Fruit fly (Drosophila melanogaster): Measurements from ENCODE around the gene CG13857.
A peak's percentile ranks its signal among the peaks of the same experiment; 100 is the strongest.

Gene CG13857

DNA sequence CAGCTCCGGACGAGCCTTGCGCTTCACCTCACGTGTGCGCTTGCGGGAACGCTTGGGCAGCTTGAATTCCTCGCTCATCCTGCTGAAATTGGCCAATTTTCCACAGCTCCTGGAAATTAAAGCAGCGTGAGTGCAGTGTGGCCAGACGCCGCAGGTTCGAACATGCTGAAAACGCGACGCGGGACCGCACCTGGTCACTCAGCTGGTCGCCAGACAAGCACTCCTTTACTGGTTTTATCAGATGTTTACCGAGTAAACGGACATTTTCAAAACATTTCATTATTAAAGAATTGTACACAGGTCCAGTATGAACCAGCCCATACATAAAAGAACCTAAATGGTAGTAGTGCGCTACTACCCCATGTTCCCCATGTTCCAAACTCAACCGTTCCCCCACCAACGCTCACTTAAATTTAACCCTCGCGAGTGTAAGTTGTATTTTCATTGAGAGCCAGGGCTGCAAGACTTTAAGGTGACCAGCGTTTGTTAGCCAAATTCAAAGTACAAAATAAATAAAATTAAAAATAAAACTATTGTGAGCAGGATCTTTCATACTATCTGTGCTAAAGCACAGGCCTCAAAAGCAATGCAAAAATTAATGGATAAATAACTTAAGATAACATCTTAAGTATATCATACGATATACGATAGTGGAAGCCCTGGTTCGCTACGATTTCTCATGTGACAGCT lies 31.5 kb downstream of the CG13857 start, which contains the start of the genes JMJD6, CG7071 and Muted (continued):
- TF ChIP-seq slp2 (GFP tag; optimal IDR thresholded peaks at IDR 0.05) = peak; percentile 82
- TF ChIP-seq Dll (GFP tag; IDR thresholded peaks at IDR 0.05; ENCODE audit: partially characterized antibody) = peak; percentile 95
- peak; percentile 79 for TF ChIP-seq Spps (tag; optimal IDR thresholded peaks at IDR 0.05)
- TF ChIP-seq CoRest (tag; optimal IDR thresholded peaks at IDR 0.05) = peak; percentile 94
- peak; percentile 77 for TF ChIP-seq Asciz (GFP tag; optimal IDR thresholded peaks at IDR 0.05)
- peak; percentile 71 for TF ChIP-seq CG15011 (GFP tag; optimal IDR thresholded peaks at IDR 0.05)
- TF ChIP-seq CG5180 (GFP tag; optimal IDR thresholded peaks at IDR 0.05) = peak; percentile 66
- TF ChIP-seq lilli (GFP tag; optimal IDR thresholded peaks at IDR 0.05) = peak; percentile 97
- peak; percentile 83 for TF ChIP-seq CG30431 (GFP tag; optimal IDR thresholded peaks at IDR 0.05)
- TF ChIP-seq HLH4C (GFP tag; IDR thresholded peaks at IDR 0.05; ENCODE audit: partially characterized antibody) = peak; percentile 68
- TF ChIP-seq kni (GFP tag; optimal IDR thresholded peaks at IDR 0.05) = peak; percentile 84
- TF ChIP-seq sens (GFP tag) = peak; percentile 97
- TF ChIP-seq CG14710 (tag; optimal IDR thresholded peaks at IDR 0.05) = peak; percentile 94
- peak; percentile 90 for TF ChIP-seq CG10209 (GFP tag; optimal IDR thresholded peaks at IDR 0.05)
- peak; percentile 83; the same call in 1 of the 2 replicates for TF ChIP-seq CG32767 (GFP tag; IDR thresholded peaks at IDR 0.05)
- TF ChIP-seq Taf1 (GFP tag; IDR thresholded peaks at IDR 0.05) = peak; percentile 76
- peak; percentile 86 for TF ChIP-seq CG11504 (tag; optimal IDR thresholded peaks at IDR 0.05)
- TF ChIP-seq ap (GFP tag; IDR thresholded peaks at IDR 0.05) = peak; percentile 87
- peak; percentile 76 for TF ChIP-seq odd (GFP tag; optimal IDR thresholded peaks at IDR 0.05)
- TF ChIP-seq salm (tag; optimal IDR thresholded peaks at IDR 0.05) = peak; percentile 78
- peak; percentile 76 for TF ChIP-seq MTF-1 (GFP tag; optimal IDR thresholded peaks at IDR 0.05; ENCODE audit: borderline replicate concordance)
- peak; percentile 86 for TF ChIP-seq knrl (GFP tag; IDR thresholded peaks at IDR 0.05; ENCODE audit: partially characterized antibody)
- peak; percentile 85; the same call in 2 of the 3 replicates for TF ChIP-seq otp (GFP tag; IDR thresholded peaks at IDR 0.05)
- peak; percentile 78 for TF ChIP-seq CG3065 (GFP tag; optimal IDR thresholded peaks at IDR 0.05)
- no peak for TF ChIP-seq TFAM (GFP tag; optimal IDR thresholded peaks at IDR 0.05)
- peak; percentile 95 for TF ChIP-seq Rfx (GFP tag; IDR thresholded peaks at IDR 0.05)
- peak; percentile 89 for TF ChIP-seq Six4 (GFP tag; optimal IDR thresholded peaks at IDR 0.05)
- TF ChIP-seq az2 (GFP tag; optimal IDR thresholded peaks at IDR 0.05) = peak; percentile 94
- TF ChIP-seq eyg (GFP tag; optimal IDR thresholded peaks at IDR 0.05) = peak; percentile 81
- TF ChIP-seq CG9437 (GFP tag; optimal IDR thresholded peaks at IDR 0.05) = peak; percentile 79
- TF ChIP-seq luna (GFP tag; optimal IDR thresholded peaks at IDR 0.05) = peak; percentile 34
- peak; percentile 43 for TF ChIP-seq Dref (GFP tag; IDR thresholded peaks at IDR 0.05)
- peak; percentile 84 for TF ChIP-seq CG17385 (GFP tag; optimal IDR thresholded peaks at IDR 0.05)
- peak; percentile 79 for TF ChIP-seq pzg (GFP tag; optimal IDR thresholded peaks at IDR 0.05)
- peak; percentile 76 for TF ChIP-seq corto (GFP tag; optimal IDR thresholded peaks at IDR 0.05)
- TF ChIP-seq CG30020 (tag; optimal IDR thresholded peaks at IDR 0.05) = peak; percentile 90
- peak; percentile 80 for TF ChIP-seq ewg (GFP tag; optimal IDR thresholded peaks at IDR 0.05)
- peak; percentile 44 for TF ChIP-seq ash1 (GFP tag; optimal IDR thresholded peaks at IDR 0.05)
- TF ChIP-seq chn (GFP tag; optimal IDR thresholded peaks at IDR 0.05) = peak; percentile 93
- TF ChIP-seq Dfd (GFP tag; optimal IDR thresholded peaks at IDR 0.05) = no peak
- TF ChIP-seq CG31388 (GFP tag; optimal IDR thresholded peaks at IDR 0.05) = peak; percentile 75
- peak; percentile 53; the same call in 1 of the 2 replicates for TF ChIP-seq nerfin-2 (GFP tag; IDR thresholded peaks at IDR 0.05; ENCODE audit: partially characterized antibody)
- peak; percentile 30 for TF ChIP-seq her (GFP tag; optimal IDR thresholded peaks at IDR 0.05)
- peak; percentile 92 for TF ChIP-seq CG6689 (GFP tag; IDR thresholded peaks at IDR 0.05)
- TF ChIP-seq Side (GFP tag; optimal IDR thresholded peaks at IDR 0.05) = peak; percentile 79
- TF ChIP-seq sr (GFP tag; IDR thresholded peaks at IDR 0.05) = peak; percentile 55; the same call in 1 of the 3 replicates
- peak; percentile 88 for TF ChIP-seq gcm (GFP tag; optimal IDR thresholded peaks at IDR 0.05)
- peak; percentile 76 for TF ChIP-seq Poxn (GFP tag; IDR thresholded peaks at IDR 0.05)
- peak; percentile 89 for TF ChIP-seq Doc3 (GFP tag; IDR thresholded peaks at IDR 0.05; ENCODE audit: partially characterized antibody)
